Worm (Caenorhabditis elegans): Measurements from ENCODE around the gene B0024.11.
A peak's percentile ranks its signal among the peaks of the same experiment; 100 is the strongest.

Gene B0024.11

ce11 chrV:10319434-10319833, at the start of gene B0024.11:
B0024.11 (minus strand) TSS chrV:10319534.
- TF ChIP-seq M03D4.4 (tag; optimal IDR thresholded peaks at IDR 0.05) (no peak), unc-62 (GFP tag; optimal IDR thresholded peaks at IDR 0.05) (no peak), nhr-2 (tag; optimal IDR thresholded peaks at IDR 0.05) (no peak), mls-2 (tag; optimal IDR thresholded peaks at IDR 0.05) (no peak), blmp-1 (tag; optimal IDR thresholded peaks at IDR 0.05) (no peak), ces-1 (GFP tag; optimal IDR thresholded peaks at IDR 0.05) (no peak), ham-2 (GFP tag; optimal IDR thresholded peaks at IDR 0.05) (no peak), ceh-39 (tag; optimal IDR thresholded peaks at IDR 0.05) (no peak), snpc-4 (tag; optimal IDR thresholded peaks at IDR 0.05) (no peak), sem-2 (GFP tag; optimal IDR thresholded peaks at IDR 0.05) (no peak), mab-5 (tag; optimal IDR thresholded peaks at IDR 0.05) (no peak)

DNA sequence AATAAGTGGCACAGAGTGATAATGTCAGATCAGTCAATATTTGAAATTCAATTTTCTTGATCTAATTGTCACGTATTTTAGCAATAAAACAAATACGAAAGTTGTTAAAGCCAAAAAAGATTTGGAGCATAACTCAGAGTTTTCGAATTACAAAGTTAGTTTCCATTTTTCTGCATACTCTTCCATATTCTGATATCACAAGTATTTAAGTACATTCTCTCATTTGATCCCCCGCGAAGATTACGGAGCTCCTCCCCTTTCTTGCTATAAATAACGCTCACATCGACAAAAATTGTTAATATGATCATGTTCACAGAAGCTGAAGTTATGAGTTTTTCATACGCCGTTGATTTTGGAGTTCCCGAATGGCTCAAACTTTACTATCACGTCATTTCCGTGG, 48.9 kb upstream of the B0024.11 start, which contains the start of gene sri-20:
TSS of gene sri-20 (plus strand) at position 301 of the 400 bp plus-strand sequence.
- TF ChIP-seq M03D4.4 (tag; optimal IDR thresholded peaks at IDR 0.05) (no peak), unc-120 (tag; optimal IDR thresholded peaks at IDR 0.05; ENCODE audit: poor library complexity, severe bottlenecking) (no peak), sptf-1 (tag; optimal IDR thresholded peaks at IDR 0.05) (no peak), sem-2 (GFP tag; optimal IDR thresholded peaks at IDR 0.05) (no peak), lsy-2 (tag; optimal IDR thresholded peaks at IDR 0.05) (no peak), mls-2 (tag; optimal IDR thresholded peaks at IDR 0.05) (no peak), elt-1 (tag; optimal IDR thresholded peaks at IDR 0.05; ENCODE audit: borderline replicate concordance, insufficient read depth) (no peak), nhr-237 (tag; optimal IDR thresholded peaks at IDR 0.05) (no peak), mab-5 (tag; optimal IDR thresholded peaks at IDR 0.05) (no peak), blmp-1 (tag; optimal IDR thresholded peaks at IDR 0.05) (no peak), nhr-28 (tag; optimal IDR thresholded peaks at IDR 0.05) (no peak), pha-4 (tag; optimal IDR thresholded peaks at IDR 0.05) (no peak), cnd-1 (tag; optimal IDR thresholded peaks at IDR 0.05) (no peak), ceh-43 (GFP tag; optimal IDR thresholded peaks at IDR 0.05) (no peak), ham-2 (GFP tag; optimal IDR thresholded peaks at IDR 0.05) (no peak)

DNA sequence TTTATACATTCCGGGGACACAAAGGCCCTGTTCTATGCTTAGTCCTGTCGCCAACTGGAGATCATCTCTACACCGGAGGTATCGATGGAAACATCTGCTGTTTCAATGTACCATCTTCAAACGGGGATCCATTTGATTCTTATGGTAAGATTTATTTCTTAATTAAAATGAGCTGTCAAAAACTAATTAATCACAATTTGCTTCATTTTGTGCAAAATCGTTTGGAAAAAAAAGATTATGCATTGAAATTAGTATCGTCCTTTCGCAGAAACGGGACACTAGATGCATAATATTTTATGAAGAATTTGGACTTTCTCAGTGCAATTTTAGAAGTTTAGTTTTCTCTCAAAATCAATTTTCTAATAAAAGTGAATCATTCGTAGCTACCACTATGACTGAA, 44.5 kb upstream of the B0024.11 start:
- TF ChIP-seq snpc-4 (tag; optimal IDR thresholded peaks at IDR 0.05) = no peak
- TF ChIP-seq nhr-237 (tag; optimal IDR thresholded peaks at IDR 0.05) = no peak
- no peak for TF ChIP-seq tbx-8 (GFP tag; optimal IDR thresholded peaks at IDR 0.05)
- TF ChIP-seq sem-2 (GFP tag; optimal IDR thresholded peaks at IDR 0.05) = no peak
- TF ChIP-seq mls-2 (tag; optimal IDR thresholded peaks at IDR 0.05) = no peak
- no peak for TF ChIP-seq bed-3 (GFP tag; optimal IDR thresholded peaks at IDR 0.05)
- TF ChIP-seq M03D4.4 (tag; optimal IDR thresholded peaks at IDR 0.05) = no peak
- TF ChIP-seq hlh-1 (tag; optimal IDR thresholded peaks at IDR 0.05) = no peak
- no peak for TF ChIP-seq elt-1 (tag; optimal IDR thresholded peaks at IDR 0.05; ENCODE audit: borderline replicate concordance, insufficient read depth)
- no peak for TF ChIP-seq nhr-76 (tag; optimal IDR thresholded peaks at IDR 0.05)
- TF ChIP-seq ces-1 (GFP tag; optimal IDR thresholded peaks at IDR 0.05) = no peak
- no peak for TF ChIP-seq flh-1 (GFP tag; optimal IDR thresholded peaks at IDR 0.05)
- TF ChIP-seq ceh-39 (tag; optimal IDR thresholded peaks at IDR 0.05) = no peak
- no peak for TF ChIP-seq lin-13 (tag; optimal IDR thresholded peaks at IDR 0.05)
- no peak for TF ChIP-seq mab-5 (tag; optimal IDR thresholded peaks at IDR 0.05)
- no peak for TF ChIP-seq nhr-12 (tag; optimal IDR thresholded peaks at IDR 0.05)
- no peak for TF ChIP-seq unc-62 (GFP tag; optimal IDR thresholded peaks at IDR 0.05)
- TF ChIP-seq unc-39 (tag; optimal IDR thresholded peaks at IDR 0.05) = no peak
- no peak for TF ChIP-seq cnd-1 (tag; optimal IDR thresholded peaks at IDR 0.05)
- TF ChIP-seq zip-8 (tag; optimal IDR thresholded peaks at IDR 0.05) = no peak

ce11 chrV:10361830-10362397, 42.6 kb upstream of the B0024.11 start, which contains the start of gene cash-1:
cash-1 (plus strand) TSS chrV:10362261.
- TF ChIP-seq ceh-39 (tag; optimal IDR thresholded peaks at IDR 0.05) (peak; percentile 18), nhr-28 (tag; optimal IDR thresholded peaks at IDR 0.05) (no peak), lsy-2 (tag; optimal IDR thresholded peaks at IDR 0.05) (peak; percentile 68), M03D4.4 (tag; optimal IDR thresholded peaks at IDR 0.05) (no peak), lin-13 (tag; optimal IDR thresholded peaks at IDR 0.05) (peak; percentile 23), ces-1 (GFP tag; optimal IDR thresholded peaks at IDR 0.05) (peak; percentile 89), hlh-1 (tag; optimal IDR thresholded peaks at IDR 0.05) (peak; percentile 10), pha-4 (tag; optimal IDR thresholded peaks at IDR 0.05) (peak; percentile 18), nhr-237 (tag; optimal IDR thresholded peaks at IDR 0.05) (peak; percentile 32), mep-1 (tag; optimal IDR thresholded peaks at IDR 0.05) (peak; percentile 54)

DNA sequence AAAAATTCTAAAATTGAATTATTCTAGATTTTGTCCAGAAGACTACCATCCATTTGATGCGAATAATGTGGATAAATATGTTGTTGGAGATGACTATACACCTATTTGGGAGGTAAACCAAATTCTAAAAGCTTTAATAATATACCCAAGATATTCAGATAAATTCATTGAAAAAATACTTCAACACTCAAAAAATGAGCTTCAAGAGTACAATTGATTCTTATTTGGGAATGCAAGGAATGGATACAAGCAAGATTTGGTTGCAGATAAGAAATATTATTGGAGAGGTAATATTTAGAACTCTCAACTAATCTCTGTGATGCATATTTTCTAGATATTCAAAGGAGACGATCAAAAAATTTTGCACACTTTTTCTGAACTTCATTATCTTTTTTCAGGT, 40.9 kb upstream of the B0024.11 start:
- no peak for TF ChIP-seq zip-8 (tag; optimal IDR thresholded peaks at IDR 0.05)
- TF ChIP-seq nhr-12 (tag; optimal IDR thresholded peaks at IDR 0.05) = no peak
- TF ChIP-seq nhr-2 (tag; optimal IDR thresholded peaks at IDR 0.05) = no peak
- TF ChIP-seq ham-2 (GFP tag; optimal IDR thresholded peaks at IDR 0.05) = no peak
- TF ChIP-seq tbx-8 (GFP tag; optimal IDR thresholded peaks at IDR 0.05) = no peak
- TF ChIP-seq elt-3 (tag; optimal IDR thresholded peaks at IDR 0.05) = no peak
- TF ChIP-seq mab-5 (tag; optimal IDR thresholded peaks at IDR 0.05) = no peak
- no peak for TF ChIP-seq unc-62 (GFP tag; optimal IDR thresholded peaks at IDR 0.05)
- no peak for TF ChIP-seq nhr-76 (tag; optimal IDR thresholded peaks at IDR 0.05)
- TF ChIP-seq nhr-28 (tag; optimal IDR thresholded peaks at IDR 0.05) = no peak
- no peak for TF ChIP-seq mep-1 (tag; optimal IDR thresholded peaks at IDR 0.05)
- TF ChIP-seq bed-3 (GFP tag; optimal IDR thresholded peaks at IDR 0.05) = no peak
- TF ChIP-seq ceh-83 (GFP tag; optimal IDR thresholded peaks at IDR 0.05) = no peak
- TF ChIP-seq pha-4 (tag; optimal IDR thresholded peaks at IDR 0.05) = no peak
- no peak for TF ChIP-seq drap-1 (GFP tag; optimal IDR thresholded peaks at IDR 0.05)
- TF ChIP-seq unc-39 (tag; optimal IDR thresholded peaks at IDR 0.05) = no peak
- TF ChIP-seq hlh-1 (tag; optimal IDR thresholded peaks at IDR 0.05) = no peak

All from whole organism, mixed stage, embryonic.